Worm (Caenorhabditis elegans) whole organism, L4 larva: ENCODE measurements around the gene K07C11.8.

Source experiments
- D1046.2 ChIP-seq: fragments of 200-800 bp; sonication (Bioruptor generic); IDR thresholded peaks from 2 replicates; pipeline ENCODE4 v1.3.6; 2022; ENCODE audit warnings: missing genetic modification characterization, missing compliant biosample characterization
- F37D6.2 ChIP-seq: sonication (generic microtip); optimal IDR thresholded peaks from 2 replicates; lab custom pipeline; 2016; ENCODE audit warnings: mild to moderate bottlenecking, missing genetic modification characterization, missing compliant biosample characterization
- F49E8.2 ChIP-seq: sonication (generic microtip); optimal IDR thresholded peaks from 2 replicates; lab custom pipeline; 2016; ENCODE audit warnings: missing compliant biosample characterization, mild to moderate bottlenecking, missing genetic modification characterization, borderline replicate concordance
- T26A8.4 ChIP-seq: fragments of 200-800 bp; sonication (Bioruptor generic); IDR thresholded peaks from 2 replicates; pipeline ENCODE4 v1.3.6; 2022; ENCODE audit warnings: missing genetic modification characterization, missing compliant biosample characterization
- Y105C5A.15 ChIP-seq: fragments of 200-800 bp; sonication (Bioruptor generic); IDR thresholded peaks from 2 replicates; pipeline ENCODE4 v1.3.6; 2022; ENCODE audit warnings: missing genetic modification characterization, missing compliant biosample characterization
- aha-1 ChIP-seq: fragments of 150-350 bp; peaks from one replicate; lab custom pipeline; 2014; ENCODE audit warnings: missing biosample characterization, missing genetic modification characterization
- aly-2 ChIP-seq: sonication (generic microtip); optimal IDR thresholded peaks from 2 replicates; lab custom pipeline; 2018; ENCODE audit warnings: missing biosample characterization, missing genetic modification characterization
- ama-1 ChIP-seq: fragments of 150-350 bp; optimal IDR thresholded peaks from 2 replicates; lab custom pipeline; 2014; ENCODE audit warnings: inconsistent platforms, mixed read lengths
- ceh-44 ChIP-seq: fragments of 200-800 bp; sonication (Bioruptor generic); IDR thresholded peaks from 2 replicates; pipeline ENCODE4 v1.3.6; 2022; ENCODE audit warnings: missing genetic modification reagents, missing genetic modification characterization, missing compliant biosample characterization
- ceh-62 ChIP-seq: sonication (generic microtip); optimal IDR thresholded peaks from 2 replicates; lab custom pipeline; 2017; ENCODE audit warnings: missing biosample characterization, missing genetic modification characterization
- ctbp-1 ChIP-seq: fragments of 200-800 bp; sonication (Bioruptor generic); IDR thresholded peaks from 2 replicates; pipeline ENCODE4 v1.3.6; 2022; ENCODE audit warnings: missing genetic modification reagents, missing genetic modification characterization, missing compliant biosample characterization
- daf-16 ChIP-seq, 3 experiments: sonication (generic microtip); optimal IDR thresholded peaks; 2 replicates each; lab custom pipeline; 2016 to 2017; ENCODE audit warnings: missing genetic modification characterization in 3 of 3, missing genetic modification reagents in 3 of 3, mild to moderate bottlenecking in 2 of 3, missing compliant biosample characterization in 2 of 3, missing biosample characterization in 1 of 3, moderate library complexity in 1 of 3
- dmd-6 ChIP-seq: fragments of 200-800 bp; sonication (Bioruptor generic); IDR thresholded peaks from 2 replicates; pipeline ENCODE4 v1.3.6; 2022; ENCODE audit warnings: missing genetic modification reagents, missing genetic modification characterization, missing compliant biosample characterization
- dve-1 ChIP-seq: sonication (generic microtip); optimal IDR thresholded peaks from 2 replicates; lab custom pipeline; 2017; ENCODE audit warnings: antibody characterized with exemption, mild to moderate bottlenecking, missing genetic modification characterization, missing compliant biosample characterization; ENCODE audit not compliant: insufficient read depth
- egl-43 ChIP-seq: fragments of 200-800 bp; sonication (Bioruptor generic); IDR thresholded peaks from 2 replicates; pipeline ENCODE4 v1.3.6; 2022; ENCODE audit warnings: missing genetic modification reagents, missing genetic modification characterization, missing compliant biosample characterization
- fkh-10 ChIP-seq: fragments of 150-350 bp; optimal IDR thresholded peaks from 2 replicates; lab custom pipeline; 2014; ENCODE audit warnings: missing biosample characterization, missing genetic modification reagents, missing genetic modification characterization
- gei-8 ChIP-seq: fragments of 200-800 bp; sonication (Bioruptor generic); optimal IDR thresholded peaks from 2 replicates; lab custom pipeline; 2018; ENCODE audit warnings: mild to moderate bottlenecking, missing genetic modification characterization, missing compliant biosample characterization
- hlh-30 ChIP-seq: sonication (generic microtip); optimal IDR thresholded peaks from 2 replicates; lab custom pipeline; 2017; ENCODE audit warnings: antibody characterized with exemption, mild to moderate bottlenecking, missing genetic modification characterization, missing compliant biosample characterization; ENCODE audit not compliant: insufficient read depth
- jun-1 ChIP-seq: fragments of 150-350 bp; optimal IDR thresholded peaks from 2 replicates; lab custom pipeline; 2014; ENCODE audit warnings: missing biosample characterization, missing genetic modification reagents, missing genetic modification characterization
- lin-1 ChIP-seq: fragments of 200-800 bp; sonication (Bioruptor generic); IDR thresholded peaks from 2 replicates; pipeline ENCODE4 v1.3.6; 2022; ENCODE audit warnings: missing genetic modification reagents, missing genetic modification characterization, missing compliant biosample characterization
- lin-29 ChIP-seq: fragments of 200-800 bp; sonication (Bioruptor generic); IDR thresholded peaks from 2 replicates; pipeline ENCODE4 v1.3.6; 2022; ENCODE audit warnings: missing genetic modification reagents, missing genetic modification characterization, missing compliant biosample characterization
- lin-38 ChIP-seq: fragments of 200-800 bp; sonication (Bioruptor generic); IDR thresholded peaks from 2 replicates; pipeline ENCODE4 v1.3.6; 2022; ENCODE audit warnings: missing genetic modification reagents, missing genetic modification characterization, missing compliant biosample characterization
- lir-3 ChIP-seq: sonication (generic microtip); optimal IDR thresholded peaks from 2 replicates; lab custom pipeline; 2016; ENCODE audit warnings: mild to moderate bottlenecking, missing genetic modification characterization, missing compliant biosample characterization
- lsy-2 ChIP-seq, 2 experiments: fragments of 150-350 bp in 1 of 2; sonication (generic microtip) in 1 of 2; optimal IDR thresholded peaks; 2 replicates each; lab custom pipeline; 2014 to 2017; ENCODE audit warnings: missing biosample characterization in 2 of 2, missing genetic modification characterization in 2 of 2
- madf-9 ChIP-seq: fragments of 200-800 bp; sonication (Bioruptor generic); conservative IDR thresholded peaks from 2 replicates; pipeline ENCODE4 v1.3.6; 2022; ENCODE audit warnings: missing genetic modification reagents, missing genetic modification characterization, missing compliant biosample characterization
- mep-1 ChIP-seq: fragments of 150-350 bp; sonication (generic microtip); optimal IDR thresholded peaks from 3 replicates; lab custom pipeline; 2014; ENCODE audit warnings: missing biosample characterization, missing genetic modification characterization
- mes-2 ChIP-seq: sonication (generic microtip); optimal IDR thresholded peaks from 2 replicates; lab custom pipeline; 2016; ENCODE audit warnings: missing genotype, mild to moderate bottlenecking, missing genetic modification characterization, missing compliant biosample characterization; ENCODE audit not compliant: poor library complexity, severe bottlenecking
- nhr-10 ChIP-seq: fragments of 150-350 bp; optimal IDR thresholded peaks from 2 replicates; lab custom pipeline; 2014; ENCODE audit warnings: missing biosample characterization, missing genetic modification characterization
- nhr-11 ChIP-seq: fragments of 150-350 bp; optimal IDR thresholded peaks from 2 replicates; lab custom pipeline; 2014; ENCODE audit warnings: missing biosample characterization, missing genetic modification characterization
- nhr-237 ChIP-seq: sonication (generic microtip); optimal IDR thresholded peaks from 2 replicates; lab custom pipeline; 2017; ENCODE audit warnings: missing biosample characterization, missing genetic modification characterization
- nhr-28 ChIP-seq: fragments of 150-350 bp; optimal IDR thresholded peaks from 2 replicates; lab custom pipeline; 2014; ENCODE audit warnings: missing biosample characterization, missing genetic modification characterization
- nhr-42 ChIP-seq: fragments of 200-800 bp; sonication (Bioruptor generic); IDR thresholded peaks from 2 replicates; pipeline ENCODE4 v1.3.6; 2022; ENCODE audit warnings: missing genetic modification characterization, missing compliant biosample characterization
- nhr-48 ChIP-seq: sonication (generic microtip); optimal IDR thresholded peaks from 2 replicates; lab custom pipeline; 2016; ENCODE audit warnings: mild to moderate bottlenecking, missing genetic modification characterization, missing compliant biosample characterization
- nhr-6 ChIP-seq: fragments of 150-350 bp; optimal IDR thresholded peaks from 2 replicates; lab custom pipeline; 2014; ENCODE audit warnings: missing biosample characterization, missing genetic modification characterization
- nhr-77 ChIP-seq: fragments of 150-350 bp; optimal IDR thresholded peaks from 2 replicates; lab custom pipeline; 2014; ENCODE audit warnings: missing biosample characterization, missing genetic modification characterization
- php-3 ChIP-seq: fragments of 200-800 bp; sonication (Bioruptor generic); IDR thresholded peaks from 2 replicates; pipeline ENCODE4 v1.3.6; 2022; ENCODE audit warnings: missing genetic modification reagents, missing genetic modification characterization, missing compliant biosample characterization
- pqm-1 ChIP-seq: sonication (generic microtip); optimal IDR thresholded peaks from 2 replicates; lab custom pipeline; 2017; ENCODE audit warnings: missing biosample characterization, missing genetic modification characterization
- rbr-2 ChIP-seq: sonication (generic microtip); optimal IDR thresholded peaks from 2 replicates; lab custom pipeline; 2016; ENCODE audit warnings: missing genotype, missing genetic modification characterization, missing compliant biosample characterization
- saeg-2 ChIP-seq: fragments of 200-800 bp; sonication (Bioruptor generic); IDR thresholded peaks from 2 replicates; pipeline ENCODE4 v1.3.6; 2022; ENCODE audit warnings: missing genetic modification reagents, missing genetic modification characterization, missing compliant biosample characterization
- set-16 ChIP-seq: fragments of 200-800 bp; sonication (Bioruptor generic); IDR thresholded peaks from 2 replicates; pipeline ENCODE4 v1.3.6; 2022; ENCODE audit warnings: missing genetic modification reagents, missing genetic modification characterization, missing compliant biosample characterization
- spr-1 ChIP-seq: sonication (generic microtip); optimal IDR thresholded peaks from 2 replicates; lab custom pipeline; 2016; ENCODE audit warnings: mild to moderate bottlenecking, missing genetic modification characterization, missing compliant biosample characterization
- spr-3 ChIP-seq: fragments of 200-800 bp; sonication (Bioruptor generic); optimal IDR thresholded peaks from 2 replicates; lab custom pipeline; 2018; ENCODE audit warnings: mild to moderate bottlenecking, missing genetic modification characterization, missing compliant biosample characterization
- tra-1 ChIP-seq: fragments of 200-800 bp; sonication (Bioruptor generic); IDR thresholded peaks from 2 replicates; pipeline ENCODE4 v1.3.6; 2022; ENCODE audit warnings: missing genetic modification reagents, missing genetic modification characterization, missing compliant biosample characterization
- unc-39 ChIP-seq: sonication (generic microtip); optimal IDR thresholded peaks from 2 replicates; lab custom pipeline; 2017; ENCODE audit warnings: missing biosample characterization, missing genetic modification characterization
- unc-62 ChIP-seq, 3 experiments: fragments of 150-350 bp in 1 of 3; sonication (generic microtip); optimal IDR thresholded peaks in 2 of 3; peaks in 1 of 3; 1 replicate in 1 of 3; 2 replicates in 2 of 3; lab custom pipeline; 2014 to 2017; ENCODE audit warnings: missing biosample characterization in 3 of 3, missing genetic modification characterization in 3 of 3, missing genetic modification reagents in 3 of 3, missing genotype in 1 of 3
- zip-11 ChIP-seq: fragments of 200-800 bp; sonication (Bioruptor generic); IDR thresholded peaks from 2 replicates; pipeline ENCODE4 v1.3.6; 2022; ENCODE audit warnings: missing genetic modification characterization, missing compliant biosample characterization
- ztf-7 ChIP-seq: fragments of 150-350 bp; optimal IDR thresholded peaks from 2 replicates; lab custom pipeline; 2014; ENCODE audit warnings: missing biosample characterization, missing genetic modification characterization

K07C11.8 gene

DNA sequence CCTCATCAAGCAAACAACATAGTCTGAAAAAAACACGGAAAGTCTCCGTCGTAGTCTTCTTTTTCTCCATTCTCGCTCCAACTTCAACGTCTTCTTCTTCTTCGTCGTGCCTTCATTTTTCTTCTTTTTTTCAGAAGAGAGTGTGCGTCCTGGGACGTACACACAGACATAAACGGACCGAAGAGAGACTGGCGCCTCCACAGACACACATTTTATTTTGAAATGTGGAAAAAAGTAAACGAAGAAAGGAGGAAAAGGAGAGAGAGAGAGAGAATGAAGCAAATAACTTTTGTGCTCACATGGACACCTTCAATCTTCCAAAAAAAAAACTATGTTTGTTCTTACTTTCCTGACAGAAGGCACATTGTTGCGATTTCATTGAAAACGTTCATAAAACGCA is 2.5 kb downstream of the K07C11.8 start:
- TF ChIP-seq rbr-2 (peak; percentile 5), mep-1 (tag; lab: Kevin White, UChicago) (peak; percentile 12), ama-1 (lab: Kevin White, UChicago) (no peak), spr-3 (GFP tag; lab: Kevin White, UChicago) (no peak), spr-1 (tag; lab: Kevin White, UChicago) (no peak), lin-38 (GFP tag; lab: Robert Waterston, UW) (0 out of 2 replicates have a peak, but pooled peaks have one; percentile 7), ceh-62 (tag; lab: Kevin White, UChicago) (no peak), aly-2 (no peak), ztf-7 (no peak), nhr-10 (tag; lab: Kevin White, UChicago) (no peak), nhr-11 (tag; lab: Kevin White, UChicago) (no peak), aha-1 (tag; lab: Kevin White, UChicago) (peak; percentile 68), lin-29 (GFP tag; lab: Robert Waterston, UW) (no peak), jun-1 (tag; lab: Kevin White, UChicago) (no peak), unc-62 (GFP tag; optimal IDR thresholded peaks at IDR 0.05 in 1 of 2; lab: Kevin White, UChicago) (peak in 1 of 2 experiments; percentile 48), unc-62 (tag; optimal IDR thresholded peaks at IDR 0.05; lab: Kevin White, UChicago) (no peak), lsy-2 (tag; optimal IDR thresholded peaks at IDR 0.05; lab: Kevin White, UChicago) (no peak), Y105C5A.15 (GFP tag; lab: Robert Waterston, UW) (no peak), mes-2 (tag; lab: Kevin White, UChicago) (peak; percentile 32), lir-3 (tag; lab: Kevin White, UChicago) (no peak), F49E8.2 (tag; lab: Kevin White, UChicago) (no peak), ceh-44 (GFP tag; lab: Robert Waterston, UW) (no peak), madf-9 (GFP tag; lab: Robert Waterston, UW) (no peak), fkh-10 (GFP tag; lab: Kevin White, UChicago) (no peak), nhr-42 (GFP tag; lab: Robert Waterston, UW) (no peak), egl-43 (GFP tag; lab: Robert Waterston, UW) (no peak), ctbp-1 (no peak)

DNA sequence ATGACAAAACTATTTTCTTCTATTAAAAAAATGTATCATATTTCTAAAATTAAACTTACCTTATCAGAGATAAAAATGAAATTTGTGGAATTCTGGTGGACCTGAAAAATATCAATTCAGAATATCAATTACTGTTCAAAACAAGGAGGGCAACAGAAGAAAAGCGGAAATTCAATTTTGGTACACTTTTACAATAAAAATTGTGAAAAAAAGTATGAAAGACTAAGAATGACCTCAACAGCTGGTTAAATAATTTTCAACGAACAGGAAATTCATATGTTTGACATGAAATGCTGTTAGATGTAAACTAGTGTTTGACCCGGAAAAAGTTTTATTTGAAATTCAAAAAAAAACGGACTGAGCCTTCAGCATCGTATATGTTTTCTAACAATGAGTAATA is 3.8 kb downstream of the K07C11.8 start, which contains the start of gene K07C11.7:
TSS of gene K07C11.7 (minus strand) at position 101 of the 400 bp plus-strand sequence.
- TF ChIP-seq aly-2 (no peak), madf-9 (GFP tag; lab: Robert Waterston, UW) (no peak), nhr-6 (tag; lab: Kevin White, UChicago) (no peak), unc-39 (tag; lab: Kevin White, UChicago) (no peak), spr-1 (tag; lab: Kevin White, UChicago) (no peak), pqm-1 (tag; lab: Kevin White, UChicago) (no peak), nhr-10 (tag; lab: Kevin White, UChicago) (no peak), D1046.2 (GFP tag; lab: Robert Waterston, UW) (no peak), set-16 (GFP tag; lab: Robert Waterston, UW) (no peak), F37D6.2 (tag; lab: Kevin White, UChicago) (no peak), nhr-48 (tag; lab: Kevin White, UChicago) (no peak), nhr-28 (tag; lab: Kevin White, UChicago) (no peak), nhr-42 (GFP tag; lab: Robert Waterston, UW) (no peak), saeg-2 (GFP tag; lab: Robert Waterston, UW) (no peak)

DNA sequence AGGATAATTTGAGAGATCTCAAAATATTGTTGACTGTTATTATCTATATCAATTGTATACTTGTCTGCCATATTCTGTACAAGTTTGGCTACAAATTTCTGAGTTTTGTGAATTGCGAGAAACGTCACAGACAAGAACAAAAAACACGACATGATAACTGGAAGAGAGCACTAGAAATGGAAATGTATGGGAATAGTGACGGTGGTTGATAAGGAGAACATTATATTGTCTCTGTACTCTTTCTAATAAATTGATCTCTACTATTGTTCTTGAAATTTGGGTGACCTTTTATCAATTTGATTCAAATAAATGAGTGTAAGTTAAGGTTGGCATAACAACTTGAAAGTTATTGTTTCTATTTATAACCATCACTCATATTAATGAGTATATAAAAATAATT is 4.9 kb downstream of the K07C11.8 start:
- no peak for TF ChIP-seq php-3 (GFP tag; lab: Robert Waterston, UW)
- TF ChIP-seq nhr-28 (tag; lab: Kevin White, UChicago): peak; percentile 68
- peak; percentile 92 for TF ChIP-seq pqm-1 (tag; lab: Kevin White, UChicago)
- no peak for TF ChIP-seq aha-1 (tag; lab: Kevin White, UChicago)
- peak; percentile 59 for TF ChIP-seq dmd-6
- TF ChIP-seq unc-39 (tag; lab: Kevin White, UChicago): no peak
- TF ChIP-seq F49E8.2 (tag; lab: Kevin White, UChicago): no peak
- no peak for TF ChIP-seq daf-16 (GFP tag; optimal IDR thresholded peaks at IDR 0.05; lab: Kevin White, UChicago)
- TF ChIP-seq daf-16 (tag; optimal IDR thresholded peaks at IDR 0.05; lab: Kevin White, UChicago): peak; percentile 79
- no peak for TF ChIP-seq zip-11 (GFP tag; lab: Robert Waterston, UW)
- TF ChIP-seq rbr-2: no peak
- TF ChIP-seq gei-8: no peak
- TF ChIP-seq hlh-30 (tag; lab: Kevin White, UChicago): no peak
- no peak for TF ChIP-seq T26A8.4 (GFP tag; lab: Robert Waterston, UW)
- peak; percentile 51 for TF ChIP-seq dve-1 (tag; lab: Kevin White, UChicago)
- TF ChIP-seq nhr-77 (tag; lab: Kevin White, UChicago): no peak
- TF ChIP-seq lin-1 (GFP tag; lab: Robert Waterston, UW): no peak
- peak; percentile 9 for TF ChIP-seq nhr-48 (tag; lab: Kevin White, UChicago)
- TF ChIP-seq tra-1: no peak
- no peak for TF ChIP-seq nhr-237 (tag; lab: Kevin White, UChicago)
